Fruit fly (Drosophila melanogaster) whole organism, prepupa: ENCODE data around the gene CG13309.

Source experiments
- CG11902 ChIP-seq: fragments of 200-800 bp; sonication (Bioruptor generic); optimal IDR thresholded peaks from 3 replicates; lab custom pipeline; 2016; ENCODE audit warnings: missing biosample characterization, missing genetic modification characterization
- CG1621 ChIP-seq: fragments of 200-800 bp; sonication (Bioruptor generic); optimal IDR thresholded peaks from 3 replicates; lab custom pipeline; 2018; ENCODE audit warnings: missing biosample characterization, mild to moderate bottlenecking, missing genetic modification characterization
- Gug ChIP-seq: fragments of 200-800 bp; sonication (Bioruptor generic); IDR thresholded peaks from 2 replicates; pipeline ENCODE4 v1.3.6; 2022; ENCODE audit warnings: missing biosample characterization, missing genetic modification characterization
- Hr38 ChIP-seq: sonication (Bioruptor generic); optimal IDR thresholded peaks from 2 replicates; lab custom pipeline; 2016; ENCODE audit warnings: missing biosample characterization, missing genetic modification characterization
- Sox102F ChIP-seq: fragments of 200-800 bp; sonication (Bioruptor generic); optimal IDR thresholded peaks from 2 replicates; lab custom pipeline; 2016; ENCODE audit warnings: missing biosample characterization, mild to moderate bottlenecking, missing genetic modification characterization
- Sox14 ChIP-seq: fragments of 200-800 bp; sonication (Bioruptor generic); optimal IDR thresholded peaks from 3 replicates; lab custom pipeline; 2016; ENCODE audit warnings: missing biosample characterization, missing genetic modification characterization
- achi ChIP-seq: fragments of 200-800 bp; sonication (Bioruptor generic); optimal IDR thresholded peaks from 3 replicates; lab custom pipeline; 2016; ENCODE audit warnings: missing biosample characterization, missing genetic modification characterization
- fd85E ChIP-seq: fragments of 200-800 bp; sonication (Bioruptor generic); optimal IDR thresholded peaks from 3 replicates; lab custom pipeline; 2016; ENCODE audit warnings: missing biosample characterization, missing genetic modification characterization
- lz ChIP-seq: fragments of 200-800 bp; sonication (Bioruptor generic); optimal IDR thresholded peaks from 3 replicates; lab custom pipeline; 2016; ENCODE audit warnings: missing biosample characterization, missing genetic modification characterization

dm6 chr3L:8763794-8764193 is 46.4 kb upstream of the CG13309 start:
- TF ChIP-seq Gug (GFP tag; lab: Robert Waterston, UW) (no peak), CG1621 (tag; lab: Kevin White, UChicago) (no peak), Sox102F (GFP tag; lab: Kevin White, UChicago) (peak; percentile 71), Hr38 (no peak), Sox14 (peak; percentile 27), achi (no peak), lz (GFP tag; lab: Kevin White, UChicago) (peak; percentile 39), fd85E (GFP tag; lab: Kevin White, UChicago) (no peak), CG11902 (peak; percentile 34)
